Worm (Caenorhabditis elegans) whole organism, midembryonic: ENCODE results near the gene trpp-1.

ENCODE experiments used
- T22C8.4 ChIP-seq: fragments of 200-800 bp; sonication (Bioruptor generic); IDR thresholded peaks from 2 replicates; pipeline ENCODE4 v1.3.6; 2022; ENCODE audit warnings: missing genetic modification characterization, missing compliant biosample characterization
- cog-1 ChIP-seq: sonication (generic microtip); optimal IDR thresholded peaks from 2 replicates; lab custom pipeline; 2016; ENCODE audit warnings: missing genetic modification characterization, missing compliant biosample characterization
- flt-1 ChIP-seq: fragments of 200-800 bp; sonication (Bioruptor generic); IDR thresholded peaks from 2 replicates; pipeline ENCODE4 v1.3.6; 2022; ENCODE audit warnings: missing genetic modification characterization, missing compliant biosample characterization
- klf-2 ChIP-seq: fragments of 200-800 bp; sonication (Bioruptor generic); conservative IDR thresholded peaks from 2 replicates; pipeline ENCODE4 v1.3.6; 2022; ENCODE audit warnings: missing genetic modification reagents, missing genetic modification characterization, missing compliant biosample characterization
- med-1 ChIP-seq: sonication (generic microtip); optimal IDR thresholded peaks from 2 replicates; lab custom pipeline; 2017; ENCODE audit warnings: missing genetic modification characterization, mild to moderate bottlenecking, missing compliant biosample characterization, antibody characterized with exemption, missing genetic modification reagents; ENCODE audit not compliant: insufficient read depth
- ref-1 ChIP-seq: fragments of 200-800 bp; sonication (Bioruptor generic); conservative IDR thresholded peaks from 2 replicates; pipeline ENCODE4 v1.3.6; 2022; ENCODE audit warnings: missing genetic modification reagents, missing genetic modification characterization, missing compliant biosample characterization
- tab-1 ChIP-seq: fragments of 200-800 bp; sonication (Bioruptor generic); IDR thresholded peaks from 2 replicates; pipeline ENCODE4 v1.3.6; 2022; ENCODE audit warnings: missing genetic modification characterization, missing compliant biosample characterization
- ztf-23 ChIP-seq: fragments of 200-800 bp; sonication (Bioruptor generic); IDR thresholded peaks from 2 replicates; pipeline ENCODE4 v1.3.6; 2022; ENCODE audit warnings: missing genetic modification reagents, missing genetic modification characterization, missing compliant biosample characterization
- ztf-29 ChIP-seq: fragments of 200-800 bp; sonication (Bioruptor generic); IDR thresholded peaks from 2 replicates; pipeline ENCODE4 v1.3.6; 2022; ENCODE audit warnings: missing genetic modification reagents, missing genetic modification characterization, missing compliant biosample characterization

DNA sequence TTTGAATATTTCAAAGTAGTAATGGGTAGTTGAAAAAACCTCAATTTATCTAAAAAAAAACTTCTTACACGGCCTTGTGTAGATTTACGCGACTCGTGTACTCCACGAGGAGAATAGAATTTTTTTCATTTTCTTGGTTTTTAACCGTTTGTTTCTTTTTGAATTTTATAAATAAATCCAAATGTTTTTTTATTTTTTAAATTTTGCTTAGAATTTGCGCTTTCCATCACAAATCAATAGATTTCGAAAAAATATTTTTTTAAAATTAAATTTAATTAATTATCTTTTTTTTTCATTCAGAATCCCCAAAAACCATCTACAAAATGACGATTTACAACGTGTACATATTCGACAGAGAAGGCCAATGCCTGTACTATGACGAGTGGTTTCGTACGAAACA is at the start of gene trpp-1:
- no peak for TF ChIP-seq ztf-29
- no peak for TF ChIP-seq ref-1
- TF ChIP-seq med-1, result no peak
- no peak for TF ChIP-seq flt-1 (GFP tag; lab: Robert Waterston, UW)
- no peak for TF ChIP-seq klf-2 (GFP tag; lab: Robert Waterston, UW)
- TF ChIP-seq tab-1 (GFP tag; lab: Robert Waterston, UW), result no peak
- no peak for TF ChIP-seq ztf-23 (GFP tag; lab: Robert Waterston, UW)
- no peak for TF ChIP-seq cog-1 (tag; lab: Kevin White, UChicago)
- no peak for TF ChIP-seq T22C8.4
